Fruit fly (Drosophila melanogaster) whole organism, larva: ENCODE results near the gene Patr-1.

ENCODE experiments used
- noc ChIP-seq: fragments of 200-800 bp; sonication (Bioruptor generic); optimal IDR thresholded peaks from 3 replicates; lab custom pipeline; 2019; ENCODE audit warnings: missing biosample characterization, mild to moderate bottlenecking, missing genetic modification characterization, moderate library complexity

Gene Patr-1

dm6 chr3R:17035945-17036344 lies 7.4 kb upstream of the Patr-1 start, which contains the start of gene CG4009:
Gene CG4009, minus strand, starts transcription at chr3R:17036045.
- no peak for TF ChIP-seq noc (tag; lab: Kevin White, UChicago)

- TF ChIP-seq noc (tag; lab: Kevin White, UChicago) = no peak
These were observed 3.2 kb upstream of the Patr-1 start, which contains the start of the genes CG18213 and Trm7-32 for dm6 chr3R:17039993-17040807. Gene CG18213, minus strand, starts transcription at chr3R:17040203. Gene Trm7-32, plus strand, starts transcription at chr3R:17040682.

dm6 chr3R:17043570-17043923 lies 183 bp downstream of the Patr-1 start:
- no peak for TF ChIP-seq noc (tag; lab: Kevin White, UChicago)

dm6 chr3R:17048867-17049266 lies 5.5 kb downstream of the Patr-1 start:
- TF ChIP-seq noc (tag; lab: Kevin White, UChicago) = no peak

- no peak for TF ChIP-seq noc (tag; lab: Kevin White, UChicago)
These were observed 9.2 kb downstream of the Patr-1 start for dm6 chr3R:17052465-17053149.

dm6 chr3R:17053415-17054177 lies 10.2 kb downstream of the Patr-1 start, which contains the start of gene Dad:
Gene Dad, plus strand, starts transcription at chr3R:17054007.
- TF ChIP-seq noc (tag; lab: Kevin White, UChicago) = peak; percentile 7

- no peak for TF ChIP-seq noc (tag; lab: Kevin White, UChicago)
These were observed 11.2 kb downstream of the Patr-1 start for dm6 chr3R:17054528-17054927.

dm6 chr3R:17056183-17056904 lies 13.0 kb downstream of the Patr-1 start:
- TF ChIP-seq noc (tag; lab: Kevin White, UChicago) = peak; percentile 88

- TF ChIP-seq noc (tag; lab: Kevin White, UChicago) = no peak
These were observed 13.5 kb downstream of the Patr-1 start for dm6 chr3R:17056905-17057251.

- no peak for TF ChIP-seq noc (tag; lab: Kevin White, UChicago)
These were observed 15.9 kb downstream of the Patr-1 start for dm6 chr3R:17059100-17059810.

dm6 chr3R:17059811-17060169 lies 16.4 kb downstream of the Patr-1 start:
- no peak for TF ChIP-seq noc (tag; lab: Kevin White, UChicago)

- peak; percentile 71 for TF ChIP-seq noc (tag; lab: Kevin White, UChicago)
These were observed 16.9 kb downstream of the Patr-1 start for dm6 chr3R:17060244-17060664.

- no peak for TF ChIP-seq noc (tag; lab: Kevin White, UChicago)
These were observed 17.5 kb downstream of the Patr-1 start for dm6 chr3R:17060809-17061394.

- TF ChIP-seq noc (tag; lab: Kevin White, UChicago) = no peak
These were observed 18.5 kb downstream of the Patr-1 start for dm6 chr3R:17061736-17062371.
